Worm (Caenorhabditis elegans) whole organism, L4 larva: Measurements from ENCODE around the gene ucr-2.3.

ENCODE experiments used
- F10B5.3 ChIP-seq: sonication (generic microtip); optimal IDR thresholded peaks from 2 replicates; lab custom pipeline; 2016; ENCODE audit warnings: mild to moderate bottlenecking, missing genetic modification characterization, missing compliant biosample characterization
- F26F4.8 ChIP-seq: fragments of 200-800 bp; sonication (Bioruptor generic); conservative IDR thresholded peaks from 2 replicates; pipeline ENCODE4 v1.3.6; 2022; ENCODE audit warnings: missing genetic modification characterization, missing compliant biosample characterization
- F44E2.7 ChIP-seq: fragments of 200-800 bp; sonication (Bioruptor generic); IDR thresholded peaks from 2 replicates; pipeline ENCODE4 v2.1.2; 2022; ENCODE audit warnings: missing genetic modification characterization, missing compliant biosample characterization
- R02D3.7 ChIP-seq: fragments of 150-350 bp; sonication (generic microtip); optimal IDR thresholded peaks from 3 replicates; lab custom pipeline; 2014; ENCODE audit warnings: missing biosample characterization, missing genetic modification characterization
- T20F7.1 ChIP-seq: fragments of 200-800 bp; sonication (Bioruptor generic); optimal IDR thresholded peaks from 2 replicates; lab custom pipeline; 2018; ENCODE audit warnings: mild to moderate bottlenecking, missing genetic modification characterization, missing compliant biosample characterization
- Y48G9A.11 ChIP-seq: fragments of 200-800 bp; sonication (Bioruptor generic); IDR thresholded peaks from 2 replicates; pipeline ENCODE4 v1.3.6; 2022; ENCODE audit warnings: missing genetic modification reagents, missing genetic modification characterization, missing compliant biosample characterization
- Y75B8A.6 ChIP-seq: fragments of 200-800 bp; sonication (Bioruptor generic); IDR thresholded peaks from 2 replicates; pipeline ENCODE4 v1.3.6; 2022; ENCODE audit warnings: missing genetic modification reagents, missing genetic modification characterization, missing compliant biosample characterization
- ZK546.5 ChIP-seq, 2 experiments: sonication (generic microtip); optimal IDR thresholded peaks; 2 replicates each; lab custom pipeline; 2017; ENCODE audit warnings: missing biosample characterization in 2 of 2, missing genetic modification characterization in 2 of 2
- aha-1 ChIP-seq: fragments of 150-350 bp; peaks from one replicate; lab custom pipeline; 2014; ENCODE audit warnings: missing biosample characterization, missing genetic modification characterization
- arid-1 ChIP-seq: fragments of 200-800 bp; sonication (Bioruptor generic); conservative IDR thresholded peaks from 2 replicates; pipeline ENCODE4 v1.3.6; 2022; ENCODE audit warnings: missing genetic modification reagents, missing genetic modification characterization, missing compliant biosample characterization
- ceh-20 ChIP-seq: fragments of 200-800 bp; sonication (Bioruptor generic); IDR thresholded peaks from 2 replicates; pipeline ENCODE4 v1.3.6; 2022; ENCODE audit warnings: missing genetic modification reagents, missing genetic modification characterization, missing compliant biosample characterization
- ceh-62 ChIP-seq: sonication (generic microtip); optimal IDR thresholded peaks from 2 replicates; lab custom pipeline; 2017; ENCODE audit warnings: missing biosample characterization, missing genetic modification characterization
- ces-1 ChIP-seq: fragments of 150-350 bp; sonication (generic microtip); optimal IDR thresholded peaks from 4 replicates; lab custom pipeline; 2014; ENCODE audit warnings: missing biosample characterization, missing genetic modification reagents, missing genetic modification characterization
- cey-2 ChIP-seq: sonication (generic microtip); optimal IDR thresholded peaks from 3 replicates; lab custom pipeline; 2017; ENCODE audit warnings: missing genetic modification characterization, mild to moderate bottlenecking, missing compliant biosample characterization, antibody characterized with exemption, borderline replicate concordance; ENCODE audit not compliant: insufficient read depth
- dmd-6 ChIP-seq: fragments of 200-800 bp; sonication (Bioruptor generic); IDR thresholded peaks from 2 replicates; pipeline ENCODE4 v1.3.6; 2022; ENCODE audit warnings: missing genetic modification reagents, missing genetic modification characterization, missing compliant biosample characterization
- egl-27 ChIP-seq: sonication (generic microtip); optimal IDR thresholded peaks from 3 replicates; lab custom pipeline; 2017; ENCODE audit warnings: missing biosample characterization, missing genetic modification reagents, missing genetic modification characterization
- fkh-10 ChIP-seq: fragments of 150-350 bp; optimal IDR thresholded peaks from 2 replicates; lab custom pipeline; 2014; ENCODE audit warnings: missing biosample characterization, missing genetic modification reagents, missing genetic modification characterization
- fos-1 ChIP-seq: fragments of 150-350 bp; optimal IDR thresholded peaks from 2 replicates; lab custom pipeline; 2014; ENCODE audit warnings: missing biosample characterization, missing genetic modification characterization
- hif-1 ChIP-seq, 2 experiments: sonication (generic microtip); optimal IDR thresholded peaks; 2 replicates each; lab custom pipeline; 2016 to 2017; ENCODE audit warnings: missing compliant biosample characterization in 2 of 2, missing genetic modification characterization in 2 of 2, missing genetic modification reagents in 2 of 2, missing genotype in 2 of 2, mild to moderate bottlenecking in 1 of 2
- hlh-11 ChIP-seq: fragments of 200-800 bp; sonication (Bioruptor generic); optimal IDR thresholded peaks from 2 replicates; lab custom pipeline; 2018; ENCODE audit warnings: mild to moderate bottlenecking, missing genetic modification characterization, missing compliant biosample characterization
- hmg-1.1 ChIP-seq: fragments of 200-800 bp; sonication (Bioruptor generic); IDR thresholded peaks from 2 replicates; pipeline ENCODE4 v1.3.6; 2022; ENCODE audit warnings: missing genetic modification reagents, missing genetic modification characterization, missing compliant biosample characterization
- jun-1 ChIP-seq: fragments of 150-350 bp; optimal IDR thresholded peaks from 2 replicates; lab custom pipeline; 2014; ENCODE audit warnings: missing biosample characterization, missing genetic modification reagents, missing genetic modification characterization
- lim-7 ChIP-seq: fragments of 200-800 bp; sonication (Bioruptor generic); IDR thresholded peaks from 2 replicates; pipeline ENCODE4 v1.3.6; 2022; ENCODE audit warnings: missing genetic modification characterization, missing compliant biosample characterization
- lin-13 ChIP-seq: fragments of 150-350 bp; optimal IDR thresholded peaks from 2 replicates; lab custom pipeline; 2014; ENCODE audit warnings: missing biosample characterization, missing genetic modification reagents, missing genetic modification characterization
- lin-15B ChIP-seq: fragments of 150-350 bp; sonication (generic microtip); optimal IDR thresholded peaks from 3 replicates; lab custom pipeline; 2014; ENCODE audit warnings: missing biosample characterization, missing genetic modification characterization
- lin-38 ChIP-seq: fragments of 200-800 bp; sonication (Bioruptor generic); IDR thresholded peaks from 2 replicates; pipeline ENCODE4 v1.3.6; 2022; ENCODE audit warnings: missing genetic modification reagents, missing genetic modification characterization, missing compliant biosample characterization
- lin-39 ChIP-seq: fragments of 150-350 bp; optimal IDR thresholded peaks from 2 replicates; lab custom pipeline; 2014; ENCODE audit warnings: missing biosample characterization, missing genetic modification reagents, missing genetic modification characterization
- madf-9 ChIP-seq: fragments of 200-800 bp; sonication (Bioruptor generic); conservative IDR thresholded peaks from 2 replicates; pipeline ENCODE4 v1.3.6; 2022; ENCODE audit warnings: missing genetic modification reagents, missing genetic modification characterization, missing compliant biosample characterization
- mdl-1 ChIP-seq, 2 experiments: fragments of 150-350 bp in 1 of 2; sonication (generic microtip) in 1 of 2; optimal IDR thresholded peaks; 2 replicates each; lab custom pipeline; 2014 to 2017; ENCODE audit warnings: missing biosample characterization in 2 of 2, missing genetic modification characterization in 2 of 2
- mes-2 ChIP-seq: sonication (generic microtip); optimal IDR thresholded peaks from 2 replicates; lab custom pipeline; 2016; ENCODE audit warnings: missing genotype, mild to moderate bottlenecking, missing genetic modification characterization, missing compliant biosample characterization; ENCODE audit not compliant: poor library complexity, severe bottlenecking
- mxl-3 ChIP-seq: fragments of 200-800 bp; sonication (Bioruptor generic); optimal IDR thresholded peaks from 2 replicates; lab custom pipeline; 2018; ENCODE audit warnings: mild to moderate bottlenecking, missing genetic modification characterization, missing compliant biosample characterization
- nhr-10 ChIP-seq: fragments of 150-350 bp; optimal IDR thresholded peaks from 2 replicates; lab custom pipeline; 2014; ENCODE audit warnings: missing biosample characterization, missing genetic modification characterization
- nhr-25 ChIP-seq: sonication (generic microtip); optimal IDR thresholded peaks from 2 replicates; lab custom pipeline; 2017; ENCODE audit warnings: missing genetic modification characterization, mild to moderate bottlenecking, missing compliant biosample characterization, antibody characterized with exemption, moderate library complexity, borderline replicate concordance; ENCODE audit not compliant: insufficient read depth
- nhr-28 ChIP-seq: fragments of 150-350 bp; optimal IDR thresholded peaks from 2 replicates; lab custom pipeline; 2014; ENCODE audit warnings: missing biosample characterization, missing genetic modification characterization
- nhr-41 ChIP-seq: fragments of 200-800 bp; sonication (Bioruptor generic); IDR thresholded peaks from 2 replicates; pipeline ENCODE4 v1.3.6; 2022; ENCODE audit warnings: missing genetic modification reagents, missing genetic modification characterization, missing compliant biosample characterization
- pha-4 ChIP-seq, 2 experiments: fragments of 150-350 bp in 1 of 2; fragments of 200-800 bp in 1 of 2; sonication (Bioruptor generic) in 1 of 2; IDR thresholded peaks in 1 of 2; optimal IDR thresholded peaks in 1 of 2; 2 replicates each; pipeline versions ENCODE4 v1.3.6 to Lab custom; 2014 to 2022; ENCODE audit warnings: missing genetic modification characterization in 2 of 2, missing genetic modification reagents in 2 of 2, missing biosample characterization in 1 of 2, missing compliant biosample characterization in 1 of 2
- pqm-1 ChIP-seq: sonication (generic microtip); optimal IDR thresholded peaks from 2 replicates; lab custom pipeline; 2017; ENCODE audit warnings: missing biosample characterization, missing genetic modification characterization
- set-16 ChIP-seq: fragments of 200-800 bp; sonication (Bioruptor generic); IDR thresholded peaks from 2 replicates; pipeline ENCODE4 v1.3.6; 2022; ENCODE audit warnings: missing genetic modification reagents, missing genetic modification characterization, missing compliant biosample characterization
- spr-3 ChIP-seq: fragments of 200-800 bp; sonication (Bioruptor generic); optimal IDR thresholded peaks from 2 replicates; lab custom pipeline; 2018; ENCODE audit warnings: mild to moderate bottlenecking, missing genetic modification characterization, missing compliant biosample characterization
- zag-1 ChIP-seq: fragments of 150-350 bp; optimal IDR thresholded peaks from 2 replicates; lab custom pipeline; 2014; ENCODE audit warnings: missing biosample characterization, missing genetic modification characterization
- zip-2 ChIP-seq: fragments of 150-350 bp; optimal IDR thresholded peaks from 2 replicates; lab custom pipeline; 2014; ENCODE audit warnings: missing biosample characterization, missing genetic modification characterization
- ztf-11 ChIP-seq: fragments of 150-350 bp; optimal IDR thresholded peaks from 2 replicates; lab custom pipeline; 2014; ENCODE audit warnings: missing biosample characterization, missing genetic modification characterization

Gene ucr-2.3

DNA sequence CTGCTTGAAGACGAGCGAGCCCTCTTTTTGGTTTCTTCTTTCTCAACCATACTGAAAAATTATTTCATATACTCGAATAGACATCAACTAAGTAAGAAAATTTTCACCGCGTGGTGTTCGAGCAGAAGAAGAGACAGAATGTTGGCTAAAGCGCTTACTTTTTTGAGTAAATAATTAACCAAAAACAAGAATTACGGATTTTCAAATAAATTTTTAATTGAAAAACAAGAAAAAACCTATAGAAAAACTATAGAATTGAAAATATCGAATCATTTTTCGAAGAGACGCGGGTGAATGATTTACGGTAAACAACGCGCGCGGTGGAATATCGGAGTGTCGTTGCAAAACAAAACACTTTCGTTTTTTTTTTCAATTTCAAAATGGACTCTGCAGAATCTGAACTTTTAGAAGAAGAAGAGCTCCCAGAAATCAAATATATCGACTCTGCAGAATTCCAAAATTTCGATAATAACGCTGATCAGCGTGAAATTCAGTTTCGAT is 25.8 kb upstream of the ucr-2.3 start, which contains the start of the genes rnp-5 and tag-51 (continued):
- TF ChIP-seq madf-9 (GFP tag; lab: Robert Waterston, UW) (no peak), pqm-1 (tag; lab: Kevin White, UChicago) (no peak), spr-3 (no peak), F44E2.7 (GFP tag; lab: Robert Waterston, UW) (no peak), aha-1 (tag; lab: Kevin White, UChicago) (no peak), Y48G9A.11 (peak; percentile 74), jun-1 (no peak), R02D3.7 (peak; percentile 56), ZK546.5 (tag; optimal IDR thresholded peaks at IDR 0.05; lab: Kevin White, UChicago) (no peak), mdl-1 (tag; optimal IDR thresholded peaks at IDR 0.05; lab: Kevin White, UChicago) (no peak), T20F7.1 (GFP tag; lab: Kevin White, UChicago) (peak; percentile 92)

DNA sequence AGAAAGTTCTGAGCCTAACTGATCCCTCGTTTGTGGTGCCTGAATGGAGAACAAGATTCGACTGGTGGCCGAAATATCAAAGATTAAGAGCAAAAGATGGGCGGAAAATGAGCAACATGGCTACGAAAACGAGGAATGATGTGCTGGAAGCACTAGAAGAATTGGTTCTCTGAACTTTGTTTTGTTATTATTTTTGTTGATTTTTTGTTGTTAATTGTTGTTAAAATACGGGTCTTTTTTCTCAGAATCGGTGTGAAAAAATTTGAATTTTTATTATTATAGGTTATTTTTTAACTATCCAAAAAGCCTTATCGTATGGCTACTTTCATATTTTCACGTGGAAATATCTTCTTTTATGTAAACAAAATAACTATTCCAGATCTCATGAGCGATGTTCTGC is 23.4 kb upstream of the ucr-2.3 start, which contains the start of gene K02F3.12:
Gene K02F3.12 (plus strand): TSS at position 301 of the 400 bp plus-strand sequence.
- TF ChIP-seq arid-1 (no peak), ztf-11 (tag; lab: Kevin White, UChicago) (no peak), zag-1 (tag; lab: Kevin White, UChicago) (no peak), fos-1 (tag; lab: Kevin White, UChicago) (no peak), lin-15B (tag; lab: Kevin White, UChicago) (no peak), lin-13 (GFP tag; lab: Kevin White, UChicago) (no peak), dmd-6 (GFP tag; lab: Robert Waterston, UW) (no peak), F26F4.8 (GFP tag; lab: Robert Waterston, UW) (no peak), ZK546.5 (tag; optimal IDR thresholded peaks at IDR 0.05; lab: Kevin White, UChicago) (no peak), cey-2 (tag; lab: Kevin White, UChicago) (no peak), set-16 (GFP tag; lab: Robert Waterston, UW) (no peak), zip-2 (tag; lab: Kevin White, UChicago) (no peak), ceh-20 (GFP tag; lab: Robert Waterston, UW) (no peak), mdl-1 (tag; optimal IDR thresholded peaks at IDR 0.05; lab: Kevin White, UChicago) (no peak), nhr-41 (GFP tag; lab: Robert Waterston, UW) (no peak), ceh-62 (no peak), lin-39 (tag; lab: Kevin White, UChicago) (no peak), fkh-10 (GFP tag; lab: Kevin White, UChicago) (no peak), lim-7 (GFP tag; lab: Robert Waterston, UW) (no peak), aha-1 (tag; lab: Kevin White, UChicago) (no peak)

DNA sequence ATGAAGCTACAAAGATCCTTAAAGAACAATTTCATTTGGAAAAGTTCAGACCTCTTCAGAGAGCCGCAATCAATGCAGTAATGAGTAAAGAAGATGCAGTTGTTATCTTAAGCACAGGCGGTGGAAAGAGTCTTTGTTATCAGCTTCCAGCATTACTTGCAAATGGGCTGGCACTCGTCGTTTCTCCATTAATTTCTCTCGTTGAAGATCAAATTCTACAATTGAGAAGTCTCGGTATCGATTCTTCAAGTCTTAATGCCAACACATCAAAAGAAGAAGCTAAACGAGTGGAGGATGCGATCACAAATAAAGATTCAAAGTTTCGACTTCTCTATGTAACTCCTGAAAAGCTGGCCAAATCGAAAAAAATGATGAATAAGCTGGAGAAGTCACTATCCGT is 22.8 kb upstream of the ucr-2.3 start:
- TF ChIP-seq nhr-28 (tag; lab: Kevin White, UChicago) (no peak), nhr-10 (tag; lab: Kevin White, UChicago) (no peak), aha-1 (tag; lab: Kevin White, UChicago) (peak; percentile 90)
- TF ChIP-seq, all 104 proteins: peak for 1

DNA sequence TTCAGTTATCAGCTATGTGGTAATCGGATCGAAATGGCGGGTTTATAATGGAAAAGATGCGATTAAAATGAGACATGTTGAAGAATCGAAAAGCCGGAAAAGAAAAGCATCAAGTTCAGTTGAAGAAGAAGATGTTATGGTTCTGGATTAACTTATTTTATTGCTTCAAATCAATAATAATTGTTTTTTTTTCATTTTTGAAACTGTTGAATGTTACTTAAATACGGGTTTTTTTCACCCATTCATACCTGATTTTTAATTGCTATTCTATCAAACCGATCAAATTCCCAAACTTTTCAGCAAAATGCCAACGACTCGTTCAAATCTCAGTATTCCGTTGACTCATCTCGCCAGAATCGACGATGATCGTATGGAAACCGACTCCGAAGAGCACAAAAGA is 19.8 kb upstream of the ucr-2.3 start, which contains the start of gene exos-4.2:
Gene exos-4.2 (plus strand): TSS at position 301 of the 400 bp plus-strand sequence.
- TF ChIP-seq F10B5.3 (no peak), hif-1 (tag; optimal IDR thresholded peaks at IDR 0.05; lab: Kevin White, UChicago) (no peak), mes-2 (tag; lab: Kevin White, UChicago) (no peak)

DNA sequence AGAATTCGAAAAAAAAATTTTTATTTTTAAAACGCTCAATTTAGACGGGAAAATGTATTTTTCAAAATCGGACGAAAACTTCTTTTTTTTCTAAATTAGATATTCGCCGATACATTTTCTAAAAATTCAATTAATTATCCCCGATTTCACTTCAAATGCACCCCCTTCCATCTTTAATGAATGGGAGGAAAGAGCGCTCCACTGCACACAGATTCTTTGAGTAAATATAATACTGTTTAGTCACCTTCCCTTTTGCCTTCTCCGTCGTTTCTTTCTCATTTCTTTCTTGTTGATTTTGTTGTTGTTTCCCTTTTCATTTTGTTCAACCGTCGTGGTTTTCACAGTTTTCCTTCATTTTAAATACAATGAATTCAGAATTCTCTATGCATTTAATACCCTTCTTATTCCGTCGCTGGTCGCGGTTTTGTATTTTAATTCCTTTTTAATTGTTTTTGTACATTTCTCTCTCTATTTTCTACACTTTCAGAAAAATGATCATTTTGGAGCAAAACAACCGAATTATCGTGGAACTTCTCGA is 17.8 kb upstream of the ucr-2.3 start, which contains the start of gene arx-4:
Gene arx-4 (plus strand): TSS at position 488 of the 538 bp plus-strand sequence.
- TF ChIP-seq lin-13 (GFP tag; lab: Kevin White, UChicago): no peak
- no peak for TF ChIP-seq pha-4 (GFP tag; IDR thresholded peaks at IDR 0.05; lab: Robert Waterston, UW)
- peak; percentile 34 for TF ChIP-seq pha-4 (tag; optimal IDR thresholded peaks at IDR 0.05; lab: Kevin White, UChicago)
- TF ChIP-seq lin-15B (tag; lab: Kevin White, UChicago): no peak
- peak; percentile 89 for TF ChIP-seq aha-1 (tag; lab: Kevin White, UChicago)
- no peak for TF ChIP-seq ceh-20 (GFP tag; lab: Robert Waterston, UW)
- TF ChIP-seq egl-27 (tag; lab: Kevin White, UChicago): no peak
- TF ChIP-seq lin-38 (GFP tag; lab: Robert Waterston, UW): peak; percentile 50
- TF ChIP-seq hmg-1.1 (GFP tag; lab: Robert Waterston, UW): no peak
- no peak for TF ChIP-seq ces-1
- TF ChIP-seq nhr-25 (tag; lab: Kevin White, UChicago): no peak
- no peak for TF ChIP-seq mxl-3 (GFP tag; lab: Kevin White, UChicago)
- TF ChIP-seq zip-2 (tag; lab: Kevin White, UChicago): no peak
- no peak for TF ChIP-seq ZK546.5 (tag; optimal IDR thresholded peaks at IDR 0.05; lab: Kevin White, UChicago)
- TF ChIP-seq Y75B8A.6 (GFP tag; lab: Robert Waterston, UW): no peak
- TF ChIP-seq lin-39 (tag; lab: Kevin White, UChicago): no peak
- no peak for TF ChIP-seq hlh-11 (tag; lab: Kevin White, UChicago)
